Fruit fly (Drosophila melanogaster): ENCODE results near the gene omd.

omd gene

DNA sequence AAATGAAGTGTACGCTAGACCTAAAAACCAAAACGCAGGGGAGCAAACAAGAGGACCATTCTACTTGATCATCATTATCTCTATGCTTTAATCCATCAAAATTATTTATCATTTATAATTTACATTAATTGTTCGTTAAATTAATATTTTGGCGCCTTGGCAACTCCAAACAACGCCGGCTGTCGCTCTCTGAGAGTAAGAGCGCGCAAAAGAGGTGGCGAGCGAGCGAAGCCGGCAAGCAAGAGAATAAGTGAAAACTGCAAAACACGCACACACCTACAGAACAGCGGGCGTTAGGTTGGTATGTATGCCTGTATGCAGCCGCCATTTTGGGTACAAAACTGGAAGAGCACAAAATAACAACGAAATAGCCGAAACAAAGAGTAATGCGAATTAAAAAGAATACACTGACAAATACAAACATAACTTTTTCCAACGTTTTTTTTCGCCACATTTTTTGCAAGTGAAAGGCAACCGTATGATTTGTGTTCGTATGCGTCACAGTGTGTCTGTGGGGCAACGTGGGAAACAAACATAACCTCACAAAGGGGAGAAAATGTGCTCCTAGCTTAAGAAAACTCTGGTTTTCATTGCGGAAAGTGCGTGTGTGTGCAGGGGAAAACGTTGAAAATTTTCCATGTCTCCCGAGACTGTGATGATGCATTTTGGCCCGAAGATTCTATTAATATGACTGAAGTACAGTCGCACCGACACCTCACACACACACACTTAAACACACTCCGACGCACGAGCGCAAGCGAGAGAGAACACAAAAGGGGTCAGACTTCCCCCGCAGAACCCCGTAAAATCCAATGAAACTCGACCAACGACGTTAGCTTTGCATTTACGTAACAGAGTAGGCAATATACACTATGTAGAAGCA is 42.0 kb downstream of the omd start (continued):
- TF ChIP-seq CG13296 (GFP tag; optimal IDR thresholded peaks at IDR 0.05) (peak; percentile 27), CG17361 (GFP tag; IDR thresholded peaks at IDR 0.05) (no peak; the same call in 1 of the 3 replicates), scrt (GFP tag; optimal IDR thresholded peaks at IDR 0.05) (peak; percentile 43), CG13424 (tag; optimal IDR thresholded peaks at IDR 0.05) (peak; percentile 59), Trl (optimal IDR thresholded peaks at IDR 0.05) (peak; percentile 88 to 93), Trl (GFP tag; optimal IDR thresholded peaks at IDR 0.05) (no peak), Meics (GFP tag; optimal IDR thresholded peaks at IDR 0.05) (no peak), CG5245 (GFP tag; optimal IDR thresholded peaks at IDR 0.05) (no peak), Ets65A (GFP tag) (peak; percentile 86), D19B (GFP tag; optimal IDR thresholded peaks at IDR 0.05) (peak; percentile 10), CG2712 (tag; optimal IDR thresholded peaks at IDR 0.05) (peak; percentile 62), row (GFP tag; IDR thresholded peaks at IDR 0.05) (peak; percentile 68; the same call in 1 of the 3 replicates), Nf-YB (GFP tag; optimal IDR thresholded peaks at IDR 0.05) (no peak), Ptx1 (GFP tag; IDR thresholded peaks at IDR 0.05) (no peak), gcm2 (GFP tag; optimal IDR thresholded peaks at IDR 0.05) (no peak), CG30020 (tag; optimal IDR thresholded peaks at IDR 0.05) (no peak), sob (GFP tag; IDR thresholded peaks at IDR 0.05) (0 out of 2 replicates have a peak, but pooled peaks have one; percentile 6), CG34376 (GFP tag; optimal IDR thresholded peaks at IDR 0.05) (peak; percentile 17), gsb (GFP tag; IDR thresholded peaks at IDR 0.05) (no peak), onecut (GFP tag; IDR thresholded peaks at IDR 0.05) (peak; percentile 44), Asciz (GFP tag; optimal IDR thresholded peaks at IDR 0.05) (peak; percentile 27), B-H1 (GFP tag; IDR thresholded peaks at IDR 0.05) (peak; percentile 27; the same call in 1 of the 3 replicates), dm (GFP tag; optimal IDR thresholded peaks at IDR 0.05) (peak; percentile 98), CG7963 (GFP tag; IDR thresholded peaks at IDR 0.05; ENCODE audit: partially characterized antibody) (no peak), kay (GFP tag; optimal IDR thresholded peaks at IDR 0.05) (peak; percentile 6), mam (GFP tag; optimal IDR thresholded peaks at IDR 0.05) (no peak), Chrac-16 (GFP tag; optimal IDR thresholded peaks at IDR 0.05) (no peak), tin (GFP tag; optimal IDR thresholded peaks at IDR 0.05) (no peak), CG14667 (GFP tag; IDR thresholded peaks at IDR 0.05) (no peak), H2.0 (GFP tag; IDR thresholded peaks at IDR 0.05) (0 out of 2 replicates have a peak, but pooled peaks have one; percentile 10), eve (GFP tag; optimal IDR thresholded peaks at IDR 0.05) (peak in 1 of 2 experiments; percentile 13), insv (GFP tag; optimal IDR thresholded peaks at IDR 0.05) (peak in 1 of 2 experiments; percentile 33), CG15479 (GFP tag; optimal IDR thresholded peaks at IDR 0.05) (peak; percentile 8), CG12942 (GFP tag; optimal IDR thresholded peaks at IDR 0.05) (peak; percentile 25), Usf (GFP tag; optimal IDR thresholded peaks at IDR 0.05) (no peak)

DNA sequence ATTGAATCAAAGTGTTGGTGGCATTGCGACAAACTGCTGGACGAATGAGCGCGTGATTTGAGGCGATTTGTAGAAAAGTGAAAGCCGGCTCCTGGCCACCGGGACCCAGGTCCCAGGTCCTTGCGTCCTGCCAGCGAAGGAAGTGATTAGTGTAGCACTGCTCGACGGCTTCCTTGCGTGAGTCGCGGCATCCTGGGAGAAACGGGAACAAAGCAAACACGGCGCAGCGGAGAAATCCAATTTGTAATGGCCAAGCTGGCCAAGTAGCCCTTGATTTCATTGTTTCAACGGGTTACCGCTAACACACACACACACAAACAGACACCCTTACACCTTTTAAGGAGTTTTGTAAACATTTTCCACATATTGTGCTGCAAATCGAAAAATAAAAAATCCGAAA is 55.4 kb downstream of the omd start, which contains the start of gene CG10841:
CG10841 (plus strand) TSS at position 301 of the 400 bp plus-strand sequence.
- TF ChIP-seq Antp (GFP tag; optimal IDR thresholded peaks at IDR 0.05), result no peak
- TF ChIP-seq vvl (GFP tag; IDR thresholded peaks at IDR 0.05), result no peak
- no peak for TF ChIP-seq Adf1 (GFP tag; IDR thresholded peaks at IDR 0.05)
- TF ChIP-seq CG4424 (GFP tag; optimal IDR thresholded peaks at IDR 0.05), result no peak
- TF ChIP-seq CG11696 (GFP tag; IDR thresholded peaks at IDR 0.05), result no peak
- no peak for TF ChIP-seq org-1 (GFP tag; optimal IDR thresholded peaks at IDR 0.05)
- no peak for TF ChIP-seq CrebB (tag; optimal IDR thresholded peaks at IDR 0.05)
- TF ChIP-seq CG17802 (tag; optimal IDR thresholded peaks at IDR 0.05), result no peak
- TF ChIP-seq CG4360 (GFP tag; IDR thresholded peaks at IDR 0.05), result no peak
- TF ChIP-seq bbx (GFP tag; IDR thresholded peaks at IDR 0.05; ENCODE audit: partially characterized antibody), result no peak
- no peak for TF ChIP-seq unpg (GFP tag; optimal IDR thresholded peaks at IDR 0.05)
- TF ChIP-seq NK7.1 (GFP tag; optimal IDR thresholded peaks at IDR 0.05), result no peak
- no peak for TF ChIP-seq grau (tag; optimal IDR thresholded peaks at IDR 0.05)
- TF ChIP-seq CG4730 (GFP tag; IDR thresholded peaks at IDR 0.05), result no peak
- TF ChIP-seq Oaz (GFP tag; IDR thresholded peaks at IDR 0.05), result no peak
- TF ChIP-seq tio (GFP tag; optimal IDR thresholded peaks at IDR 0.05), result no peak
- TF ChIP-seq Nf-YC (tag; optimal IDR thresholded peaks at IDR 0.05), result no peak
